Worm (Caenorhabditis elegans): ENCODE results near the gene mapk-15.

The mapk-15 gene

ce11 chrIII:6067557-6067956, at the start of gene mapk-15:
Gene mapk-15, plus strand, starts transcription at chrIII:6067857.
- TF ChIP-seq W03F9.2 (tag; optimal IDR thresholded peaks at IDR 0.05): no peak
- TF ChIP-seq him-1 (tag; optimal IDR thresholded peaks at IDR 0.05): no peak
- TF ChIP-seq dao-5 (tag; optimal IDR thresholded peaks at IDR 0.05): no peak

DNA sequence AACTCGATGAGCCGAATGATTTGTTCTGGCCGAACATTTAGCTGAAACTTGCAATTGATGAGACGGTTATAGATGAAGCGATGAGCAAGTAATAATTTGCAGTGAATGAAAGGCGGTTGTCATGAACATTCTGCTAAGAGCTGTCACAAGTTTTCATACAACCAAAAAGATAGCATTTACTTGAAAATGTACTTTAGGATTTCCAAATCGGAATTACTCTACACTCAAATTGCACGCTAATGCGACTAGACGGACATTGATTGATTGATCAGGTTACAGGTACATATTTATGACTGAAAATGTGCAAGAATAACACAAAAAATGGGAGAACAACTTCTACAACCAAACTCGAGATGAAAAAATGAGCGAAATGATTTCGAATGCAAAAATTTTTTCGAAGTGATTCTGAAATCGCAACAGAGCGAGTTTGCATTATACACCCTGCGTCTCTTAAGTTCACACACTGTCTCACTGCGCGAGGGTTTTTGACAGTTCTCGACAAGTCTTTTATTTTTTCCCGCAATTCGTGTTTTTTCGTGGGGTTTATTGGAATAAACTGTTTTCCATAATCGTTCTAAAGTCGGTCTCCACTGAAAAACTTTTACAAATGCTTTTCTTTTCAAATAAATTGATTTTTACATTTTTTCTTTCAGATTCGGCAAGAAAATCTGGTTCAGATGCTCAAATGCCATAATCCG, 48.0 kb upstream of the mapk-15 start, which contains the start of the genes npp-10 and cyk-3:
npp-10 (minus strand) TSS at position 51 of the 698 bp plus-strand sequence.
cyk-3 (plus strand) TSS at position 648 of the 698 bp plus-strand sequence.
- no peak for TF ChIP-seq W03F9.2 (tag; optimal IDR thresholded peaks at IDR 0.05)
- TF ChIP-seq dao-5 (tag; optimal IDR thresholded peaks at IDR 0.05): no peak
- no peak for TF ChIP-seq him-1 (tag; optimal IDR thresholded peaks at IDR 0.05)

DNA sequence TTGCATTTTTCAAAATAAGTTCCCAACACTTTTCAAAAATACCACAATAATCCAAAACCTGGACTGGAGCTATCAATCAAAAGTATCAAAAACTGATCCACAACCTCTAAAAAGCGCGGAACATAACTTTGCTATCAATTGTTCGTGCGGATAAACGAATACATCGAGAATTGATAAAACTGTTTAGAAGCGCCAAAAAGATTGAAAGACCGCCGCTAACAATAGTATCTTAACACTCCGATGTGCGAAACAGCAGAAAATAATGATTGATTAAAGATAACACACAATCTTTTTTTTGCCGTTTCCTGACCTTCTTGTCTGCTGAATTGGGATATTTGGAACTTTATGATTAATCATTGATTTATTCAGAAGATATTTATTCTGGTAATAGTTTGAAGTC, 39.2 kb upstream of the mapk-15 start, which contains the start of gene tbx-7:
tbx-7 (minus strand) TSS at position 101 of the 400 bp plus-strand sequence.
- TF ChIP-seq W03F9.2 (tag; optimal IDR thresholded peaks at IDR 0.05): no peak
- no peak for TF ChIP-seq dao-5 (tag; optimal IDR thresholded peaks at IDR 0.05)
- no peak for TF ChIP-seq him-1 (tag; optimal IDR thresholded peaks at IDR 0.05)

DNA sequence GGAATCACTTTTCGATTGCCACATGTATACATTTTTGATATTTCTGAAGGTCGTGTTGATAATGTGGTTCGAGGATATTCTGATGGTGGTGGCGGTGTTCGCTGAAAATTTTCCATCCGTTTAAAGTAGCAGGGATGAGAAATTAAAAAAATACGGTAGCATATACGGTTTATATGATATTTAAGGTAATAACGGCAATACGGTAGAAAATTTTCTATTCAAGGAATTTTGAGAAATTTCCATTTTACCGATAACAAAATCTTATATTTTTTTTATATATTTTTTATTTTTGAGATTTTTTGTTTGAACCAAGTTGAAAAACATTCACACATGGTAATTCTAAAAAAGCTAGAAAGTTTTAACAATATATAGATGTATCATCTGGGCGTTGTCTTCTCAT, 37.2 kb upstream of the mapk-15 start, which contains the start of gene ZK328.6:
ZK328.6 (minus strand) TSS at position 101 of the 400 bp plus-strand sequence.
- no peak for TF ChIP-seq him-1 (tag; optimal IDR thresholded peaks at IDR 0.05)
- no peak for TF ChIP-seq W03F9.2 (tag; optimal IDR thresholded peaks at IDR 0.05)
- TF ChIP-seq dao-5 (tag; optimal IDR thresholded peaks at IDR 0.05): no peak

DNA sequence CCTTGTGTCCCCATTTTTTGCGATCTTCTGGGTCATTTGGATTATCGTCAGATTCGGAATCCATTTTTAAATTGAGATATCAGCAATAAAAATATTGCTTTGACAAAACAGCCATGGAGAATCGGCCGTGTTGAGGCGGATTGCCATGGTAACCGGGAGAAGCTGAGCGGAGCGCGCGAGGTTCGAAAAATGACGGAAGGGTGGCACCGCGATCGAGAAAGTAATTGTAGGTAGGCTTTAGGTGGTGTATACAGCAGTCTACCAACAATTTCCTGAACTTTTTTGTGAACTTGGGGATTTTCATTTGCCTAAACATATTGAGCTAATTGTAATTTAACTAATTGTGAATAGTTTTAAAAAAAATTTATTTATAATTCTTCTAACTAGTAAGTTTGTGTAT, 28.3 kb upstream of the mapk-15 start, which contains the start of gene ift-139:
ift-139 (minus strand) TSS at position 101 of the 400 bp plus-strand sequence.
- TF ChIP-seq W03F9.2 (tag; optimal IDR thresholded peaks at IDR 0.05) (no peak), him-1 (tag; optimal IDR thresholded peaks at IDR 0.05) (no peak), dao-5 (tag; optimal IDR thresholded peaks at IDR 0.05) (no peak)

DNA sequence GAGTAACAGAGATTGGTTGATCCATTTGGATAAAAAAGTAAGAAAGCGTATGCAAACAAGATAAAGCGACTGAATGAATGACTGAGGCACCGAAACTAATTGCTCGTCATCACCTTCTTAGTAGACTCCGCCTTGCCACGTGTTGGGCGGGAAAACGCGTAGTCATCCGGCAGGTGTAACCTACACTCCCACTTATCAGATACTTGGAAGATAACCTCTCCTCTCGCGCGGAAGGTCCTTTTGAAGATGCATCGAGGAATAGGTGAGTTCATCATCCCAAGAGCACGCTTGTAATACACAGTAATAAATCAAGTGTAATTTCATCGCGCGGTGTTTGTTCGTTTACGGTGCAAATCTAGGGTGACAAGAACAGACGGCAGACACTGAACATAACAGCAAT, 20.8 kb upstream of the mapk-15 start, which contains the start of gene tbx-11:
tbx-11 (minus strand) TSS at position 101 of the 400 bp plus-strand sequence.
- no peak for TF ChIP-seq him-1 (tag; optimal IDR thresholded peaks at IDR 0.05)
- TF ChIP-seq dao-5 (tag; optimal IDR thresholded peaks at IDR 0.05): no peak
- no peak for TF ChIP-seq W03F9.2 (tag; optimal IDR thresholded peaks at IDR 0.05)

DNA sequence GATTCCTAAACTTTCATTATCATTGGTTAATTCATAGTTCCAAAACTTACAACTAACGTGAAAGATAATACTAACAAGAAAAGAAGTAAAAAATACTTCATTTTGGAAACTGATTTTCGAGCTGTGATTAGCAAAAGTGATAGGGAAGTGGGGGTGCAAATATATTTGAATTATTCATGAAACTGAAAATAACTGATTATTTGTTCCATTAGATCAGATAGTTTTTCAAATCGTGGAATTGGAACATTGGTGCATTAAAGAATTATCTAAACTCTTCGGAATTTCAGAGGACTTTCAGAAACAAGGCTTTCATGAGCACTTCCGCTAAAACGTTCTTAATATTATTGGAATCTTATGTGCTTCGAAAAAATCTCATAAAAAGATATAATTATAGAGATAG, 12.0 kb upstream of the mapk-15 start, which contains the start of gene F40H6.5:
F40H6.5 (minus strand) TSS at position 101 of the 400 bp plus-strand sequence.
- TF ChIP-seq him-1 (tag; optimal IDR thresholded peaks at IDR 0.05) (no peak), W03F9.2 (tag; optimal IDR thresholded peaks at IDR 0.05) (no peak), dao-5 (tag; optimal IDR thresholded peaks at IDR 0.05) (no peak)

DNA sequence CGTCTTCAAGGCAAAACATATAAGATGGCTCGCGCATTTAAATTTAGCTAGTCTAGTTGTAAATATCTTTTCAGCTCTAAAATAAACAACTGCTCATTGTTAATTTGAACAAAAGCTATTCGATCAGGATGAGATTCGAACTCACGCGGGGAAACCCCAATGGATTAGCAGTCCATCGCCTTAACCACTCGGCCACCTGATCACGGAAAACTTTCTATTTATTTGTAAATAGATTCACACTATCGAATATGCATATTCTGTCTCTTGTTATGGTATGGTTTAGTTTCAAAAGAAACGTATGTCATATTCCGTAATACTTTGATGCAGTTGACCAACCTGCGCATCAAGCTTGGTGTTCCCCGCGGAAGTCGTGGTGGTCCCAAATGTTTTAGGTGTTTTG, 11.5 kb upstream of the mapk-15 start:
- TF ChIP-seq him-1 (tag; optimal IDR thresholded peaks at IDR 0.05) (no peak), dao-5 (tag; optimal IDR thresholded peaks at IDR 0.05) (no peak), W03F9.2 (tag; optimal IDR thresholded peaks at IDR 0.05) (no peak)

ce11 chrIII:6056770-6057169, 10.9 kb upstream of the mapk-15 start, which contains the start of gene clc-10:
Gene clc-10, plus strand, starts transcription at chrIII:6057070.
- TF ChIP-seq dao-5 (tag; optimal IDR thresholded peaks at IDR 0.05): no peak
- TF ChIP-seq W03F9.2 (tag; optimal IDR thresholded peaks at IDR 0.05): no peak
- no peak for TF ChIP-seq him-1 (tag; optimal IDR thresholded peaks at IDR 0.05)

DNA sequence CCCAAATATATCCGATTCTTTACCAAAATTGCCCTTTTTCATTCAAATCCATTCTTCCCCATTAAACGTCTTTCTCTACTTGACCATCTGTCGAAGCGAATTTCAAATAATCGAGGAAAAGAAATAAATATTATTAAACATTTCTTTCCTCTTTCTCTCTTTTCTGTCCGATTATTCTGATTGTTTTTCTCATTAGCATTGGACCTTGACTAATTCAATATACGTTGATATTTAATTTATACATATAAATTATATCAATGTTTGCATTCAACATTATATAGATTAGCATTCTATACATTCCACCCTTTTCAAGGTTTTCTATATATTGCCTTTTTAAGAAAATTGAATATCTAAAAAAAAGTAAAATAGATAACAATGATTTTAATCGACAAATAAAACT, 5.3 kb downstream of the mapk-15 start:
- TF ChIP-seq him-1 (tag; optimal IDR thresholded peaks at IDR 0.05) (no peak), W03F9.2 (tag; optimal IDR thresholded peaks at IDR 0.05) (no peak), dao-5 (tag; optimal IDR thresholded peaks at IDR 0.05) (no peak)

ce11 chrIII:6073673-6074331, 6.1 kb downstream of the mapk-15 start:
- TF ChIP-seq W03F9.2 (tag; optimal IDR thresholded peaks at IDR 0.05) (no peak), dao-5 (tag; optimal IDR thresholded peaks at IDR 0.05) (no peak), him-1 (tag; optimal IDR thresholded peaks at IDR 0.05) (no peak)

DNA sequence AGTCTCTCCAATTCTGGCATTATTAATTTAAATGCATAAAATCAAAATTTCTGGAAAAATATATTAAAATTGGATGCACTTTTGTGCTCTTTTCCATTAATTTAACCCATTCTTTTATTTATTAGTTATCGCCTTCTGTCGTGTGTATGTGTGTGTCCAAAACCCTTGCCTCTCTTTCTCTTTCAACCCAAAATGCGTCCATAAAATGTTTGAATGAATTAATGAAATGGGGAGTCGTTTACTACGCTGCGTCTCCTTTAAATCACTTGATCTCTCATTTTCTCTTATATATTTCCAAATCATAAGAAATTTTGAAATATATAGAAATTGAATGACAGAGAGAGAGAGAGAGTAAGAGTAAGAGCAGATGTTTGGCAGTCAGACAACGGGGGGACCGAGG, 10.3 kb downstream of the mapk-15 start:
- TF ChIP-seq W03F9.2 (tag; optimal IDR thresholded peaks at IDR 0.05) (no peak), him-1 (tag; optimal IDR thresholded peaks at IDR 0.05) (no peak), dao-5 (tag; optimal IDR thresholded peaks at IDR 0.05) (no peak)

- TF ChIP-seq him-1 (tag; optimal IDR thresholded peaks at IDR 0.05): no peak
Observed at ce11 chrIII:6078917-6079316, 11.3 kb downstream of the mapk-15 start.

- TF ChIP-seq W03F9.2 (tag; optimal IDR thresholded peaks at IDR 0.05): no peak
- TF ChIP-seq him-1 (tag; optimal IDR thresholded peaks at IDR 0.05): no peak
- TF ChIP-seq dao-5 (tag; optimal IDR thresholded peaks at IDR 0.05): no peak
Observed at ce11 chrIII:6080263-6080662, 12.6 kb downstream of the mapk-15 start, which contains the start of gene attf-4. Gene attf-4, plus strand, starts transcription at chrIII:6080563.
